Fruit fly (Drosophila melanogaster) whole organism, embryonic: ENCODE measurements around the gene CG14668.

ENCODE experiments used
- Atf3 ChIP-seq: fragments of 200-800 bp; sonication (Bioruptor generic); optimal IDR thresholded peaks from 3 replicates; lab custom pipeline; 2016; ENCODE audit warnings: missing biosample characterization, missing genetic modification characterization
- CG10979 ChIP-seq: fragments of 200-800 bp; sonication (Bioruptor generic); optimal IDR thresholded peaks from 2 replicates; lab custom pipeline; 2018; ENCODE audit warnings: missing biosample characterization, mild to moderate bottlenecking, missing genetic modification characterization, moderate library complexity
- CG11560 ChIP-seq: fragments of 200-800 bp; sonication (Bioruptor generic); IDR thresholded peaks from 3 replicates; pipeline ENCODE4 v1.3.6; 2022; ENCODE audit warnings: missing biosample characterization, missing genetic modification characterization
- CG12299 ChIP-seq: fragments of 200-800 bp; sonication (Bioruptor generic); optimal IDR thresholded peaks from 2 replicates; lab custom pipeline; 2018; ENCODE audit warnings: missing biosample characterization, mild to moderate bottlenecking, missing genetic modification characterization
- CG13775 ChIP-seq: fragments of 200-800 bp; sonication (Bioruptor generic); optimal IDR thresholded peaks from 3 replicates; lab custom pipeline; 2017; ENCODE audit warnings: missing biosample characterization, mild to moderate bottlenecking, missing genetic modification characterization
- CG14050 ChIP-seq: fragments of 200-800 bp; sonication (Bioruptor generic); IDR thresholded peaks from 3 replicates; pipeline ENCODE4 v1.3.6; 2022; ENCODE audit warnings: missing biosample characterization, missing genetic modification characterization
- CG17186 ChIP-seq: fragments of 200-800 bp; sonication (Bioruptor generic); optimal IDR thresholded peaks from 3 replicates; lab custom pipeline; 2017; ENCODE audit warnings: missing biosample characterization, missing genetic modification reagents, missing genetic modification characterization
- CG17612 ChIP-seq: fragments of 200-800 bp; sonication (Bioruptor generic); IDR thresholded peaks from 2 replicates; pipeline ENCODE4 v1.3.6; 2022; ENCODE audit warnings: missing biosample characterization, missing genetic modification characterization
- CG18764 ChIP-seq: fragments of 200-800 bp; sonication (Bioruptor generic); optimal IDR thresholded peaks from 3 replicates; lab custom pipeline; 2016; ENCODE audit warnings: missing biosample characterization, missing genetic modification characterization
- CG3995 ChIP-seq: fragments of 200-800 bp; sonication (Bioruptor generic); optimal IDR thresholded peaks from 3 replicates; lab custom pipeline; 2016; ENCODE audit warnings: missing biosample characterization, missing genetic modification characterization
- CG4730 ChIP-seq: fragments of 200-800 bp; sonication (Bioruptor generic); IDR thresholded peaks from 2 replicates; pipeline ENCODE4 v1.3.6; 2022; ENCODE audit warnings: missing biosample characterization, missing genetic modification characterization
- CG5180 ChIP-seq: fragments of 200-800 bp; sonication (Bioruptor generic); optimal IDR thresholded peaks from 3 replicates; lab custom pipeline; 2017; ENCODE audit warnings: missing biosample characterization, missing genetic modification characterization, mild to moderate bottlenecking, moderate library complexity, missing genetic modification reagents
- CG6175 ChIP-seq: fragments of 200-800 bp; sonication (Bioruptor generic); IDR thresholded peaks from 3 replicates; pipeline ENCODE4 v1.3.6; 2022; ENCODE audit warnings: missing biosample characterization, missing genetic modification characterization
- CG7963 ChIP-seq: fragments of 200-800 bp; sonication (Bioruptor generic); IDR thresholded peaks from 3 replicates; pipeline ENCODE4 v1.3.6; 2022; ENCODE audit warnings: missing biosample characterization, missing genetic modification characterization; ENCODE audit not compliant: partially characterized antibody
- CoRest ChIP-seq: fragments of 200-800 bp; sonication (Bioruptor generic); optimal IDR thresholded peaks from 3 replicates; lab custom pipeline; 2018; ENCODE audit warnings: missing biosample characterization, mild to moderate bottlenecking, missing genetic modification characterization, moderate library complexity
- CrebB ChIP-seq: fragments of 200-800 bp; sonication (Bioruptor generic); optimal IDR thresholded peaks from 3 replicates; lab custom pipeline; 2018; ENCODE audit warnings: missing biosample characterization, mild to moderate bottlenecking, missing genetic modification characterization
- D ChIP-seq, 2 experiments: fragments of 200-800 bp in 1 of 2; fragments of >200 bp in 1 of 2; sonication (Bioruptor generic) in 1 of 2; optimal IDR thresholded peaks; 2 replicates in 1 of 2; 3 replicates in 1 of 2; lab custom pipeline; 2017; ENCODE audit warnings: mild to moderate bottlenecking in 1 of 2, missing biosample characterization in 1 of 2, missing genetic modification characterization in 1 of 2, missing genetic modification reagents in 1 of 2
- Dad ChIP-seq: fragments of 200-800 bp; sonication (Bioruptor generic); optimal IDR thresholded peaks from 3 replicates; lab custom pipeline; 2016; ENCODE audit warnings: missing biosample characterization, missing genetic modification characterization
- Fer2 ChIP-seq: fragments of 200-800 bp; sonication (Bioruptor generic); optimal IDR thresholded peaks from 2 replicates; lab custom pipeline; 2018; ENCODE audit warnings: missing biosample characterization, mild to moderate bottlenecking, missing genetic modification characterization, moderate library complexity
- Fer3 ChIP-seq: fragments of 200-800 bp; sonication (Bioruptor generic); optimal IDR thresholded peaks from 2 replicates; lab custom pipeline; 2018; ENCODE audit warnings: missing biosample characterization, mild to moderate bottlenecking, missing genetic modification characterization, moderate library complexity
- HLH54F ChIP-seq: fragments of 200-800 bp; sonication (Bioruptor generic); optimal IDR thresholded peaks from 3 replicates; lab custom pipeline; 2016; ENCODE audit warnings: missing biosample characterization, missing genetic modification characterization
- HmgD ChIP-seq: fragments of 200-800 bp; sonication (Bioruptor generic); optimal IDR thresholded peaks from 3 replicates; lab custom pipeline; 2016; ENCODE audit warnings: missing biosample characterization, missing genetic modification characterization
- Hmx ChIP-seq: fragments of 200-800 bp; sonication (Bioruptor generic); optimal IDR thresholded peaks from 2 replicates; lab custom pipeline; 2016; ENCODE audit warnings: missing biosample characterization, missing genetic modification characterization
- NC2β ChIP-seq: fragments of 200-800 bp; sonication (Bioruptor generic); optimal IDR thresholded peaks from 2 replicates; lab custom pipeline; 2016; ENCODE audit warnings: missing biosample characterization, missing genetic modification characterization
- NK7.1 ChIP-seq: fragments of 200-800 bp; sonication (Bioruptor generic); optimal IDR thresholded peaks from 3 replicates; lab custom pipeline; 2016; ENCODE audit warnings: missing biosample characterization, missing genetic modification characterization
- Oaz ChIP-seq: fragments of 200-800 bp; sonication (Bioruptor generic); IDR thresholded peaks from 2 replicates; pipeline ENCODE4 v1.3.6; 2022; ENCODE audit warnings: missing biosample characterization, missing genetic modification characterization
- Spps ChIP-seq: fragments of 200-800 bp; sonication (Bioruptor generic); optimal IDR thresholded peaks from 2 replicates; lab custom pipeline; 2018; ENCODE audit warnings: missing biosample characterization, mild to moderate bottlenecking, missing genetic modification characterization
- Stat92E ChIP-seq, 3 experiments: fragments of >200 bp in 2 of 3; fragments of 200-800 bp in 1 of 3; sonication (Bioruptor generic) in 1 of 3; optimal IDR thresholded peaks; 2 replicates each; lab custom pipeline; 2017 to 2019; ENCODE audit warnings: missing biosample characterization in 3 of 3, missing genetic modification characterization in 3 of 3, mild to moderate bottlenecking in 1 of 3, moderate library complexity in 1 of 3
- YL-1 ChIP-seq: fragments of 200-800 bp; sonication (Bioruptor generic); optimal IDR thresholded peaks from 3 replicates; lab custom pipeline; 2017; ENCODE audit warnings: missing biosample characterization, mild to moderate bottlenecking, missing genetic modification characterization
- abd-A ChIP-seq: fragments of 200-800 bp; sonication (Bioruptor generic); optimal IDR thresholded peaks from 3 replicates; lab custom pipeline; 2019; ENCODE audit warnings: missing biosample characterization, mild to moderate bottlenecking, missing genetic modification characterization, moderate library complexity
- ato ChIP-seq: fragments of 200-800 bp; sonication (Bioruptor generic); IDR thresholded peaks from 2 replicates; pipeline ENCODE4 v1.3.6; 2022; ENCODE audit warnings: missing biosample characterization, missing genetic modification characterization; ENCODE audit not compliant: partially characterized antibody
- az2 ChIP-seq: fragments of 200-800 bp; sonication (Bioruptor generic); optimal IDR thresholded peaks from 3 replicates; lab custom pipeline; 2016; ENCODE audit warnings: missing biosample characterization, missing genetic modification characterization
- btn ChIP-seq: fragments of 200-800 bp; sonication (Bioruptor generic); optimal IDR thresholded peaks from 2 replicates; lab custom pipeline; 2016; ENCODE audit warnings: missing biosample characterization, missing genetic modification characterization
- chm ChIP-seq: fragments of 200-800 bp; sonication (Bioruptor generic); IDR thresholded peaks from 2 replicates; pipeline ENCODE4 v1.3.6; 2022; ENCODE audit warnings: missing biosample characterization, missing genetic modification characterization
- cwo ChIP-seq: fragments of 200-800 bp; sonication (Bioruptor generic); optimal IDR thresholded peaks from 3 replicates; lab custom pipeline; 2017; ENCODE audit warnings: missing biosample characterization, missing genetic modification characterization, mild to moderate bottlenecking, moderate library complexity, missing genetic modification reagents
- emc ChIP-seq: fragments of 200-800 bp; sonication (Bioruptor generic); optimal IDR thresholded peaks from 2 replicates; lab custom pipeline; 2016; ENCODE audit warnings: missing biosample characterization, missing genetic modification characterization
- gce ChIP-seq: fragments of 200-800 bp; sonication (Bioruptor generic); IDR thresholded peaks from 3 replicates; pipeline ENCODE4 v1.3.6; 2022; ENCODE audit warnings: missing biosample characterization, missing genetic modification characterization
- mam ChIP-seq: fragments of 200-800 bp; sonication (Bioruptor generic); optimal IDR thresholded peaks from 3 replicates; lab custom pipeline; 2016; ENCODE audit warnings: missing biosample characterization, missing genetic modification characterization
- pan ChIP-seq, 4 experiments: fragments of >200 bp in 3 of 4; fragments of 200-800 bp in 1 of 4; sonication (Bioruptor generic) in 1 of 4; optimal IDR thresholded peaks in 3 of 4; IDR thresholded peaks in 1 of 4; 2 replicates each; pipeline versions ENCODE4 v1.3.6 to Lab custom; 2017 to 2022; ENCODE audit warnings: missing biosample characterization in 2 of 4, missing genetic modification characterization in 2 of 4, mixed read lengths in 1 of 4
- peb ChIP-seq: fragments of 200-800 bp; sonication (Bioruptor generic); IDR thresholded peaks from 2 replicates; pipeline ENCODE4 v1.3.6; 2022; ENCODE audit warnings: missing biosample characterization, missing genetic modification characterization
- scrt ChIP-seq: fragments of 200-800 bp; sonication (Bioruptor generic); optimal IDR thresholded peaks from 2 replicates; lab custom pipeline; 2018; ENCODE audit warnings: missing biosample characterization, mild to moderate bottlenecking, missing genetic modification characterization, moderate library complexity
- slbo ChIP-seq: fragments of 200-800 bp; sonication (Bioruptor generic); IDR thresholded peaks from 2 replicates; pipeline ENCODE4 v1.3.6; 2022; ENCODE audit warnings: missing biosample characterization, missing genetic modification characterization
- tgo ChIP-seq: fragments of 200-800 bp; sonication (Bioruptor generic); IDR thresholded peaks from 3 replicates; pipeline ENCODE4 v1.3.6; 2022; ENCODE audit warnings: missing biosample characterization, missing genetic modification characterization
- unc-4 ChIP-seq: fragments of 200-800 bp; sonication (Bioruptor generic); IDR thresholded peaks from 2 replicates; pipeline ENCODE4 v1.3.6; 2022; ENCODE audit warnings: missing biosample characterization, missing genetic modification characterization; ENCODE audit not compliant: partially characterized antibody
- vfl ChIP-seq: fragments of 200-800 bp; sonication (Bioruptor generic); optimal IDR thresholded peaks from 2 replicates; lab custom pipeline; 2016; ENCODE audit warnings: missing biosample characterization, missing genetic modification characterization
- zen ChIP-seq: fragments of 200-800 bp; sonication (Bioruptor generic); optimal IDR thresholded peaks from 3 replicates; lab custom pipeline; 2018; ENCODE audit warnings: missing biosample characterization, mild to moderate bottlenecking, missing genetic modification characterization, moderate library complexity
- zen2 ChIP-seq: fragments of 200-800 bp; sonication (Bioruptor generic); IDR thresholded peaks from 3 replicates; pipeline ENCODE4 v1.3.6; 2022; ENCODE audit warnings: missing biosample characterization, missing genetic modification characterization; ENCODE audit not compliant: partially characterized antibody
- zfh1 ChIP-seq: fragments of 200-800 bp; sonication (Bioruptor generic); IDR thresholded peaks from 3 replicates; pipeline ENCODE4 v1.3.6; 2022; ENCODE audit warnings: missing biosample characterization, missing genetic modification characterization

Gene CG14668

DNA sequence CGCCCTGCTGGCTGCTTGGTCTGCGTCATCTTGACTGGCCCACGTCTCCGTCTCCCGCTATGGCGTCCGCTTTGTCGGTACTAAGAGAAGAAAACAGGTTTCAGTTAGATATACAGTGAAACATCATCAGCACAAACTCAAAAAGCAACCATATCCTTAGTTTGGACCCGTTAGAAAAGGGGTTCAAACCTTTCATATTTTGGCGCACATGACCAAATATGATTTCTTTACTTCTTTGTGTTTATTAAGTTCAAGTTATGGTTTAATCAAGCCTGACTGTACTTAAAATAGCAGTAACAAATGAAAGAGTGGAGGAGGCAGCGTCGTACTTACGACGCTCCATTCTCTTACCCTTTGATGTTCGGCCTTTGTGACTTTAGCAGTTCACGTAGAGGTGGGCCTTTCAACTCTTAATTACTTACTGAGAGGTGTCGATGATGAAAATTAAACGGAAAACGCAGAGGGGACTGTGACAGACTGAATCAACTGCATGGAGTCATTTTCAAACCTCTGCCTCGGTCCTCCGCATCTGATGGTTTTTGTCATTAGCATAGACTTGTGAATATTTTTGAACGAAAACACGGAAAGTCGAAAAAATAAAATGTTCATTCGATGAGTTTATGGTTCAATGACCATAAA, 25.7 kb downstream of the CG14668 start (continued):
- TF ChIP-seq NK7.1 = peak; percentile 61
- peak; percentile 58 for TF ChIP-seq CG18764 (GFP tag; lab: Kevin White, UChicago)
- peak; percentile 90 for TF ChIP-seq mam (GFP tag; lab: Kevin White, UChicago)
- TF ChIP-seq YL-1 (GFP tag; lab: Kevin White, UChicago) = no peak
- TF ChIP-seq pan (optimal IDR thresholded peaks at IDR 0.05; lab: Kevin White, UChicago) = no peak
- peak in 1 of 2 experiments; percentile 89 for TF ChIP-seq pan (GFP tag; optimal IDR thresholded peaks at IDR 0.05 in 1 of 2, IDR thresholded peaks at IDR 0.05 in 1 of 2)
- TF ChIP-seq Dad (GFP tag; lab: Kevin White, UChicago) = peak; percentile 78
- TF ChIP-seq gce (GFP tag; lab: Robert Waterston, UW) = peak; percentile 81; the same call in 2 of the 3 replicates
- peak; percentile 50 for TF ChIP-seq vfl (GFP tag; lab: Kevin White, UChicago)
- peak; percentile 58 for TF ChIP-seq NC2β (GFP tag; lab: Kevin White, UChicago)
- no peak for TF ChIP-seq D (optimal IDR thresholded peaks at IDR 0.05; lab: Kevin White, UChicago)
- TF ChIP-seq D (GFP tag; optimal IDR thresholded peaks at IDR 0.05; lab: Kevin White, UChicago) = peak; percentile 49
- TF ChIP-seq slbo (GFP tag; lab: Robert Waterston, UW) = peak; percentile 92
- TF ChIP-seq CG4730 = peak; percentile 75
- peak; percentile 82 for TF ChIP-seq HLH54F (GFP tag; lab: Kevin White, UChicago)
- peak; percentile 79 for TF ChIP-seq CG14050
- TF ChIP-seq CG17186 (GFP tag; lab: Kevin White, UChicago) = no peak
- TF ChIP-seq Fer3 = peak; percentile 83
- peak; percentile 80 for TF ChIP-seq az2 (GFP tag; lab: Kevin White, UChicago)
- no peak for TF ChIP-seq scrt (GFP tag; lab: Kevin White, UChicago)
- no peak for TF ChIP-seq CG5180
- peak; percentile 47 for TF ChIP-seq Spps (tag; lab: Kevin White, UChicago)
- TF ChIP-seq chm (GFP tag; lab: Robert Waterston, UW) = peak; percentile 88
- no peak for TF ChIP-seq ato (GFP tag; lab: Robert Waterston, UW)
- TF ChIP-seq btn = peak; percentile 60
- TF ChIP-seq CG3995 (GFP tag; lab: Kevin White, UChicago) = peak; percentile 13
- peak; percentile 79 for TF ChIP-seq CoRest (tag; lab: Kevin White, UChicago)
- TF ChIP-seq Oaz (GFP tag; lab: Robert Waterston, UW) = peak; percentile 64
- TF ChIP-seq CG11560 (tag; lab: Robert Waterston, UW) = peak; percentile 68; the same call in 2 of the 3 replicates
- peak; percentile 59 for TF ChIP-seq CG12299 (tag; lab: Kevin White, UChicago)
- TF ChIP-seq peb (GFP tag; lab: Robert Waterston, UW) = no peak
- TF ChIP-seq CrebB (tag; lab: Kevin White, UChicago) = peak; percentile 80
- TF ChIP-seq CG6175 = 0 out of 3 replicates have a peak, but pooled peaks have one; percentile 68
- no peak for TF ChIP-seq unc-4 (GFP tag; lab: Robert Waterston, UW)
- peak; percentile 51 for TF ChIP-seq Atf3 (GFP tag; lab: Kevin White, UChicago)
- TF ChIP-seq zfh1 (GFP tag; lab: Robert Waterston, UW) = peak; percentile 88
- TF ChIP-seq CG13775 (GFP tag; lab: Kevin White, UChicago) = peak; percentile 63
- no peak for TF ChIP-seq zen2 (GFP tag; lab: Robert Waterston, UW)
- peak; percentile 81 for TF ChIP-seq tgo
- TF ChIP-seq Hmx (GFP tag; lab: Kevin White, UChicago) = no peak
- TF ChIP-seq cwo = peak; percentile 82
- TF ChIP-seq CG10979 (tag; lab: Kevin White, UChicago) = peak; percentile 77
- TF ChIP-seq Stat92E (GFP tag; optimal IDR thresholded peaks at IDR 0.05; lab: Kevin White, UChicago) = no peak
- TF ChIP-seq HmgD (GFP tag; lab: Kevin White, UChicago) = peak; percentile 25
- TF ChIP-seq CG17612 (GFP tag; lab: Robert Waterston, UW) = peak; percentile 69
- peak; percentile 20 for TF ChIP-seq zen (tag; lab: Kevin White, UChicago)
- no peak for TF ChIP-seq abd-A
- peak; percentile 59 for TF ChIP-seq emc (GFP tag; lab: Kevin White, UChicago)
- TF ChIP-seq CG7963 (GFP tag; lab: Robert Waterston, UW) = no peak
- TF ChIP-seq Fer2 (tag; lab: Kevin White, UChicago) = peak; percentile 39
